Worm (Caenorhabditis elegans) whole organism, young adult: ENCODE data around the gene W08A12.2.

Source experiments
- B0261.1 ChIP-seq: sonication (generic microtip); optimal IDR thresholded peaks from 2 replicates; lab custom pipeline; 2016; ENCODE audit warnings: mild to moderate bottlenecking, missing genetic modification characterization, moderate library complexity, missing compliant biosample characterization
- F57A8.1 ChIP-seq: fragments of 200-800 bp; sonication (Bioruptor generic); optimal IDR thresholded peaks from 2 replicates; lab custom pipeline; 2018; ENCODE audit warnings: mild to moderate bottlenecking, missing genetic modification characterization, moderate library complexity, missing compliant biosample characterization
- attf-3 ChIP-seq: fragments of 200-800 bp; sonication (Bioruptor generic); conservative IDR thresholded peaks from 2 replicates; pipeline ENCODE4 v1.3.6; 2022; ENCODE audit warnings: missing genetic modification reagents, missing genetic modification characterization, missing compliant biosample characterization
- die-1 ChIP-seq: sonication (generic microtip); optimal IDR thresholded peaks from 2 replicates; lab custom pipeline; 2016; ENCODE audit warnings: missing genotype, mild to moderate bottlenecking, missing genetic modification characterization, missing compliant biosample characterization
- hlh-26 ChIP-seq: fragments of 200-800 bp; sonication (Bioruptor generic); conservative IDR thresholded peaks from 2 replicates; pipeline ENCODE4 v1.3.6; 2022; ENCODE audit warnings: missing genetic modification reagents, missing genetic modification characterization, missing compliant biosample characterization
- let-526 ChIP-seq: fragments of 200-800 bp; sonication (Bioruptor generic); IDR thresholded peaks from 2 replicates; pipeline ENCODE4 v1.3.6; 2022; ENCODE audit warnings: missing genetic modification reagents, missing genetic modification characterization, missing compliant biosample characterization
- lin-54 ChIP-seq: fragments of 200-800 bp; sonication (Bioruptor generic); optimal IDR thresholded peaks from 2 replicates; lab custom pipeline; 2018; ENCODE audit warnings: mild to moderate bottlenecking, missing genetic modification characterization, missing compliant biosample characterization
- rec-8 ChIP-seq, 2 experiments: sonication (generic microtip); optimal IDR thresholded peaks; 2 replicates each; lab custom pipeline; 2016; ENCODE audit warnings: mild to moderate bottlenecking in 2 of 2, missing genetic modification characterization in 2 of 2, missing genetic modification reagents in 2 of 2, missing genotype in 2 of 2, missing biosample characterization in 1 of 2, missing compliant biosample characterization in 1 of 2, moderate library complexity in 1 of 2
- snpc-1.3 ChIP-seq: sonication (generic microtip); optimal IDR thresholded peaks from 2 replicates; lab custom pipeline; 2017; ENCODE audit warnings: missing genetic modification characterization, mild to moderate bottlenecking, missing compliant biosample characterization, antibody characterized with exemption, moderate library complexity, missing genotype, missing genetic modification reagents; ENCODE audit not compliant: insufficient read depth
- snpc-4 ChIP-seq, 5 experiments: fragments of 150-350 bp in 1 of 5; sonication (generic microtip) in 4 of 5; optimal IDR thresholded peaks; 2 replicates each; lab custom pipeline; 2014 to 2018; ENCODE audit warnings: missing genetic modification characterization in 5 of 5, missing biosample characterization in 3 of 5, antibody characterized with exemption in 2 of 5, mild to moderate bottlenecking in 2 of 5, missing compliant biosample characterization in 2 of 5, missing genotype in 2 of 5, moderate library complexity in 2 of 5, missing genetic modification reagents in 1 of 5
- xnd-1 ChIP-seq: sonication (generic microtip); optimal IDR thresholded peaks from 2 replicates; lab custom pipeline; 2016; ENCODE audit warnings: missing genotype, missing genetic modification reagents, missing genetic modification characterization, missing compliant biosample characterization
- zfh-2 ChIP-seq: fragments of 200-800 bp; sonication (Bioruptor generic); conservative IDR thresholded peaks from 2 replicates; pipeline ENCODE4 v1.3.6; 2022; ENCODE audit warnings: missing genetic modification reagents, missing genetic modification characterization, missing compliant biosample characterization
- ztf-25 ChIP-seq: fragments of 200-800 bp; sonication (Bioruptor generic); IDR thresholded peaks from 2 replicates; pipeline ENCODE4 v1.3.6; 2022; ENCODE audit warnings: missing genetic modification reagents, missing genetic modification characterization, missing compliant biosample characterization

DNA sequence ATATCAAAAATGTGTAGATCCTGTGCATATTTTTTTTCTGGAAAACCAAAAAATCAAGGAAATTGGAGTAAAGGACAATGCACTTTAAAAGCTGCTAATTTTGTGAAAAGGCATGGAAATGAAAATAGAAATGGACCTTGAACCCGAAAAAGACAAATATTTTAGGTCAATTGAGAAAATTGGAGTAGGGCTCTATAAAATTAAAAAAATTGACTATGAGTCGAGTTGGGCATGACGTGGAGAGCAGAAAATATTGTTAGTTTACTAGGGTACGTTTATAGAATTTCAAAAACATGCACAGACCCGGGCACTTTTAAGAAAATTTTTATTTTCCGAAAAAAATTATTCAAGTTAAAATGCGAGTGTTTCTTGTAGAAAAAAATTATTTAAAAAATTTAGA, 26.2 kb downstream of the W08A12.2 start, which contains the start of gene acr-23:
- TF ChIP-seq lin-54 (GFP tag; lab: Kevin White, UChicago), result no peak
- TF ChIP-seq let-526 (GFP tag; lab: Robert Waterston, UW), result no peak
- no peak for TF ChIP-seq rec-8 (tag; optimal IDR thresholded peaks at IDR 0.05; lab: Kevin White, UChicago)
- no peak for TF ChIP-seq snpc-4 (GFP tag; optimal IDR thresholded peaks at IDR 0.05; lab: Kevin White, UChicago)
- no peak for TF ChIP-seq snpc-4 (tag; optimal IDR thresholded peaks at IDR 0.05; lab: Kevin White, UChicago)
- TF ChIP-seq B0261.1 (tag; lab: Kevin White, UChicago), result no peak
- no peak for TF ChIP-seq ztf-25
- no peak for TF ChIP-seq zfh-2 (GFP tag; lab: Robert Waterston, UW)
- TF ChIP-seq attf-3, result no peak
- no peak for TF ChIP-seq hlh-26 (GFP tag; lab: Robert Waterston, UW)
- TF ChIP-seq xnd-1 (tag; lab: Kevin White, UChicago), result no peak
- no peak for TF ChIP-seq die-1
- no peak for TF ChIP-seq F57A8.1 (GFP tag; lab: Kevin White, UChicago)
- no peak for TF ChIP-seq snpc-1.3 (tag; lab: Kevin White, UChicago)
